Fruit fly (Drosophila melanogaster) whole organism, embryonic: ENCODE data around the gene CNMa.

Experiments used
- Bgb ChIP-seq: fragments of 200-800 bp; sonication (Bioruptor generic); IDR thresholded peaks from 2 replicates; pipeline ENCODE4 v1.3.6; 2022; ENCODE audit warnings: missing biosample characterization, missing genetic modification characterization; ENCODE audit not compliant: partially characterized antibody
- CG11723 ChIP-seq: fragments of 200-800 bp; sonication (Bioruptor generic); optimal IDR thresholded peaks from 2 replicates; lab custom pipeline; 2017; ENCODE audit warnings: missing biosample characterization, mild to moderate bottlenecking, missing genetic modification characterization
- CG13424 ChIP-seq: fragments of 200-800 bp; sonication (Bioruptor generic); optimal IDR thresholded peaks from 2 replicates; lab custom pipeline; 2019; ENCODE audit warnings: missing biosample characterization, mild to moderate bottlenecking, missing genetic modification characterization, moderate library complexity
- CG14014 ChIP-seq: fragments of 200-800 bp; sonication (Bioruptor generic); IDR thresholded peaks from 2 replicates; pipeline ENCODE4 v1.3.6; 2022; ENCODE audit warnings: missing biosample characterization, missing genetic modification characterization
- CG14965 ChIP-seq: fragments of 200-800 bp; sonication (Bioruptor generic); optimal IDR thresholded peaks from 2 replicates; lab custom pipeline; 2016; ENCODE audit warnings: missing biosample characterization, missing genetic modification characterization, borderline replicate concordance
- CG15514 ChIP-seq: fragments of 200-800 bp; sonication (Bioruptor generic); optimal IDR thresholded peaks from 3 replicates; lab custom pipeline; 2017; ENCODE audit warnings: missing biosample characterization, missing genetic modification characterization, mild to moderate bottlenecking, moderate library complexity, missing genetic modification reagents
- CG17186 ChIP-seq: fragments of 200-800 bp; sonication (Bioruptor generic); optimal IDR thresholded peaks from 3 replicates; lab custom pipeline; 2017; ENCODE audit warnings: missing biosample characterization, missing genetic modification reagents, missing genetic modification characterization
- CG17361 ChIP-seq: fragments of 200-800 bp; sonication (Bioruptor generic); IDR thresholded peaks from 3 replicates; pipeline ENCODE4 v1.3.6; 2022; ENCODE audit warnings: missing biosample characterization, missing genetic modification characterization
- CG17568 ChIP-seq: fragments of 200-800 bp; sonication (Bioruptor generic); optimal IDR thresholded peaks from 2 replicates; lab custom pipeline; 2018; ENCODE audit warnings: missing biosample characterization, mild to moderate bottlenecking, missing genetic modification characterization, moderate library complexity
- CG17912 ChIP-seq: fragments of 200-800 bp; sonication (Bioruptor generic); optimal IDR thresholded peaks from 2 replicates; lab custom pipeline; 2018; ENCODE audit warnings: missing biosample characterization, mild to moderate bottlenecking, missing genetic modification characterization
- CG2129 ChIP-seq: fragments of 200-800 bp; sonication (Bioruptor generic); IDR thresholded peaks from 2 replicates; pipeline ENCODE4 v1.3.6; 2022; ENCODE audit warnings: missing biosample characterization, missing genetic modification characterization; ENCODE audit not compliant: partially characterized antibody
- CG33557 ChIP-seq: fragments of 200-800 bp; sonication (Bioruptor generic); optimal IDR thresholded peaks from 2 replicates; lab custom pipeline; 2019; ENCODE audit warnings: missing biosample characterization, mild to moderate bottlenecking, missing genetic modification characterization, moderate library complexity
- CG34422 ChIP-seq: fragments of 200-800 bp; sonication (Bioruptor generic); IDR thresholded peaks from 3 replicates; pipeline ENCODE4 v1.3.6; 2022; ENCODE audit warnings: missing biosample characterization, missing genetic modification characterization
- CG4617 ChIP-seq: fragments of 200-800 bp; sonication (Bioruptor generic); optimal IDR thresholded peaks from 3 replicates; lab custom pipeline; 2016; ENCODE audit warnings: missing biosample characterization, missing genetic modification characterization, borderline replicate concordance
- CG6254 ChIP-seq: fragments of 200-800 bp; sonication (Bioruptor generic); optimal IDR thresholded peaks from 3 replicates; lab custom pipeline; 2017; ENCODE audit warnings: mild to moderate bottlenecking, missing biosample characterization, missing genetic modification reagents, missing genetic modification characterization
- CG6683 ChIP-seq: fragments of 200-800 bp; sonication (Bioruptor generic); optimal IDR thresholded peaks from 2 replicates; lab custom pipeline; 2017; ENCODE audit warnings: missing biosample characterization, mild to moderate bottlenecking, missing genetic modification characterization, missing genetic modification reagents
- CG7839 ChIP-seq: fragments of 200-800 bp; sonication (Bioruptor generic); optimal IDR thresholded peaks from 3 replicates; lab custom pipeline; 2018; ENCODE audit warnings: missing biosample characterization, mild to moderate bottlenecking, missing genetic modification characterization, moderate library complexity
- CG8478 ChIP-seq: fragments of >200 bp; optimal IDR thresholded peaks from 2 replicates; lab custom pipeline; 2018
- CG8765 ChIP-seq: fragments of 200-800 bp; sonication (Bioruptor generic); IDR thresholded peaks from 2 replicates; pipeline ENCODE4 v1.3.6; 2022; ENCODE audit warnings: missing biosample characterization, missing genetic modification characterization
- Jarid2 ChIP-seq: fragments of 200-800 bp; sonication (Bioruptor generic); optimal IDR thresholded peaks from 3 replicates; lab custom pipeline; 2017; ENCODE audit warnings: mild to moderate bottlenecking, missing biosample characterization, missing genetic modification reagents, missing genetic modification characterization
- MESR4 ChIP-seq: fragments of 200-800 bp; sonication (Bioruptor generic); optimal IDR thresholded peaks from 2 replicates; lab custom pipeline; 2018; ENCODE audit warnings: missing biosample characterization, mild to moderate bottlenecking, missing genetic modification characterization, moderate library complexity
- Stat92E ChIP-seq, 3 experiments: fragments of >200 bp in 2 of 3; fragments of 200-800 bp in 1 of 3; sonication (Bioruptor generic) in 1 of 3; optimal IDR thresholded peaks; 2 replicates each; lab custom pipeline; 2017 to 2019; ENCODE audit warnings: missing biosample characterization in 3 of 3, missing genetic modification characterization in 3 of 3, mild to moderate bottlenecking in 1 of 3, moderate library complexity in 1 of 3
- YL-1 ChIP-seq: fragments of 200-800 bp; sonication (Bioruptor generic); optimal IDR thresholded peaks from 3 replicates; lab custom pipeline; 2017; ENCODE audit warnings: missing biosample characterization, mild to moderate bottlenecking, missing genetic modification characterization
- bigmax ChIP-seq: fragments of 200-800 bp; sonication (Bioruptor generic); optimal IDR thresholded peaks from 2 replicates; lab custom pipeline; 2018; ENCODE audit warnings: missing biosample characterization, mild to moderate bottlenecking, missing genetic modification characterization
- croc ChIP-seq: fragments of 200-800 bp; sonication (Bioruptor generic); conservative IDR thresholded peaks from 3 replicates; pipeline ENCODE4 v1.3.6; 2022; ENCODE audit warnings: missing biosample characterization, missing genetic modification characterization
- dm ChIP-seq: fragments of 200-800 bp; sonication (Bioruptor generic); optimal IDR thresholded peaks from 3 replicates; lab custom pipeline; 2016; ENCODE audit warnings: missing biosample characterization, missing genetic modification characterization
- fd64A ChIP-seq: fragments of 200-800 bp; sonication (Bioruptor generic); optimal IDR thresholded peaks from 3 replicates; lab custom pipeline; 2018; ENCODE audit warnings: missing biosample characterization, mild to moderate bottlenecking, missing genetic modification characterization
- fu2 ChIP-seq: fragments of 200-800 bp; sonication (Bioruptor generic); optimal IDR thresholded peaks from 2 replicates; lab custom pipeline; 2016; ENCODE audit warnings: missing biosample characterization, missing genetic modification characterization
- hth ChIP-seq: fragments of >200 bp; optimal IDR thresholded peaks from 2 replicates; lab custom pipeline; 2017; ENCODE audit warnings: inconsistent platforms
- kay ChIP-seq: fragments of 200-800 bp; sonication (Bioruptor generic); optimal IDR thresholded peaks from 2 replicates; lab custom pipeline; 2016; ENCODE audit warnings: missing biosample characterization, missing genetic modification characterization
- lbe ChIP-seq: fragments of 200-800 bp; sonication (Bioruptor generic); optimal IDR thresholded peaks from 2 replicates; lab custom pipeline; 2016; ENCODE audit warnings: missing biosample characterization, mild to moderate bottlenecking, missing genetic modification characterization
- maf-S ChIP-seq: fragments of 200-800 bp; sonication (Bioruptor generic); optimal IDR thresholded peaks from 2 replicates; lab custom pipeline; 2016; ENCODE audit warnings: missing biosample characterization, missing genetic modification characterization
- nerfin-2 ChIP-seq: fragments of 200-800 bp; sonication (Bioruptor generic); IDR thresholded peaks from 2 replicates; pipeline ENCODE4 v1.3.6; 2022; ENCODE audit warnings: missing biosample characterization, missing genetic modification characterization; ENCODE audit not compliant: partially characterized antibody
- prd ChIP-seq, 3 experiments: fragments of >200 bp in 2 of 3; fragments of 200-800 bp in 1 of 3; sonication (Bioruptor generic) in 1 of 3; optimal IDR thresholded peaks in 2 of 3; IDR thresholded peaks in 1 of 3; 2 replicates in 2 of 3; 3 replicates in 1 of 3; pipeline versions ENCODE4 v1.3.6 to Lab custom; 2017 to 2022; ENCODE audit warnings: missing biosample characterization in 1 of 3, missing genetic modification characterization in 1 of 3
- run ChIP-seq: fragments of 200-800 bp; sonication (Bioruptor generic); optimal IDR thresholded peaks from 3 replicates; lab custom pipeline; 2018; ENCODE audit warnings: missing biosample characterization, mild to moderate bottlenecking, missing genetic modification characterization
- schlank ChIP-seq: fragments of 200-800 bp; sonication (Bioruptor generic); optimal IDR thresholded peaks from 2 replicates; lab custom pipeline; 2018; ENCODE audit warnings: missing biosample characterization, mild to moderate bottlenecking, missing genetic modification characterization
- slou ChIP-seq: fragments of 200-800 bp; sonication (Bioruptor generic); optimal IDR thresholded peaks from 3 replicates; lab custom pipeline; 2016; ENCODE audit warnings: missing biosample characterization, missing genetic modification characterization

The CNMa gene

DNA sequence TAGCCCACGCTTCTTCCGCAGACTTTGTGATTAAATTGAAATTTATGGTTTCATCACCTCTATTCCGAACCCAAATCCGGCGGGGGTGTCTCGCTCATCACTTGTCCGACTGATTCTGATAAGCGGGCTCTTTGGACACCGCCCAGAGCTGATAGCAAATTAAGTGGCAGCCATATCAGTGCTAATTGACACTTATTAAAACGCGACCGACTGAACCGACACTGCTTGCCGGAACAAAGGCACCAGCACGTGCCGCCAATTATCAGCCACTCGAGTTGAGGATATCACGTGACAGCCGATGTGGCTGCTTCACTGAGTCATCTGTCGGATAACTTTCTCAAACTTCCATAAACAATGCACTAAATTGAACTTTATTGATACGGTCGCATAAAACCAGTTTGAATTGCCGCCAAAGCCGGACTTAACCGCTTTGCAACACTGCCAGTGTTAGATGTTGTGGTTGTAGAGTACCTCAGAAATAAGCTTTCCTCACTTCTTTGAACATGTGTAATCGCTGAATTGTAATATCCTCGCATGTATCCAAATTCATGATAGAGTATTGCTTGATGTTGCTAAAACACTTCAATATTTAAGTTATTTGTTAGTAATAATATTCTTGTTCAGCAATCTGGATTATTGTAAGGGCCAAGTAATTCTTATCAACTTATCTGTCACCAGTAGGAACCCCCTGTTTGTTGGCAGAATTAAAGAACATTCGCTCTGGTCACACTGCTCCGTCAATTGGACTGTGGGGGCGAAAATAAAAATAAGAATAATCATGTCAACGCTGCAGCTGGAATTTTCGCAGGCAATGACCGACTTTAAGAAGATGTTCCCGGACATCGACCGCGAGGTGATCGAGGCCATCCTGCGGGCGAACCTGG, 1.3 kb upstream of the CNMa start, which contains the start of gene CG12024 (continued):
- TF ChIP-seq croc (peak; percentile 13; the same call in 1 of the 3 replicates), CG17361 (peak; percentile 87), CG7839 (tag; lab: Kevin White, UChicago) (peak; percentile 74), MESR4 (GFP tag; lab: Kevin White, UChicago) (peak; percentile 91), schlank (no peak), CG2129 (no peak), slou (GFP tag; lab: Kevin White, UChicago) (peak; percentile 62), lbe (peak; percentile 56), CG17186 (GFP tag; lab: Kevin White, UChicago) (peak; percentile 71), CG33557 (GFP tag; lab: Kevin White, UChicago) (peak; percentile 66), bigmax (GFP tag; lab: Kevin White, UChicago) (no peak), CG13424 (tag; lab: Kevin White, UChicago) (peak; percentile 83), CG8765 (GFP tag; lab: Robert Waterston, UW) (no peak; the same call in 1 of the 2 replicates), hth (lab: Kevin White, UChicago) (no peak), CG11723 (GFP tag; lab: Kevin White, UChicago) (no peak), CG8478 (lab: Kevin White, UChicago) (no peak), maf-S (GFP tag; lab: Kevin White, UChicago) (peak; percentile 70), CG17912 (peak; percentile 43), Stat92E (GFP tag; optimal IDR thresholded peaks at IDR 0.05; lab: Kevin White, UChicago) (no peak)

DNA sequence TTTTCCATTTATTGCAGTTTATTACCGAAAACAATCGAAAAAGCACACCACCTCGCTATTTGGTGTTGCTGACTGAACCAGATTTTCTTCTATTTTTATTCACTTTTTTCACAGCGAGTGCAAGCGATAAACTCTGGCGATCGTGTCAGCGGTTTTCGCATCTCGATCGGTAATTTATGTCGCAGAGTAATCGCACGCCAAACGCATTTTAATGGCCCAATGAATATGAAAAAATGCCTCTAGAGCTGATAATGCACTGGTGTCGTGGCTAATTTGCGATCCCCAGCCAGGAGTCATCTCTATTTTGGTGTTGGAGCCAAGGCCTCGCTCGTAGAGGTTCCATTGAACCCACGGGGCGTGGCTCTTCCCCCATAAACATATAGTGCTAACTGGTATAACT, 2.1 kb downstream of the CNMa start:
- no peak for TF ChIP-seq nerfin-2 (GFP tag; lab: Robert Waterston, UW)
- TF ChIP-seq Jarid2 (GFP tag; lab: Kevin White, UChicago), result no peak
- TF ChIP-seq CG6254 (GFP tag; lab: Kevin White, UChicago), result no peak
- TF ChIP-seq fd64A (GFP tag; lab: Kevin White, UChicago), result no peak
- TF ChIP-seq CG4617 (GFP tag; lab: Kevin White, UChicago), result no peak
- no peak for TF ChIP-seq fu2 (GFP tag; lab: Kevin White, UChicago)
- no peak for TF ChIP-seq dm (GFP tag; lab: Kevin White, UChicago)
- TF ChIP-seq YL-1, result no peak
- no peak for TF ChIP-seq CG15514 (GFP tag; lab: Kevin White, UChicago)
- no peak for TF ChIP-seq CG14965 (GFP tag; lab: Kevin White, UChicago)
- TF ChIP-seq, all 482 proteins: peak for 0

DNA sequence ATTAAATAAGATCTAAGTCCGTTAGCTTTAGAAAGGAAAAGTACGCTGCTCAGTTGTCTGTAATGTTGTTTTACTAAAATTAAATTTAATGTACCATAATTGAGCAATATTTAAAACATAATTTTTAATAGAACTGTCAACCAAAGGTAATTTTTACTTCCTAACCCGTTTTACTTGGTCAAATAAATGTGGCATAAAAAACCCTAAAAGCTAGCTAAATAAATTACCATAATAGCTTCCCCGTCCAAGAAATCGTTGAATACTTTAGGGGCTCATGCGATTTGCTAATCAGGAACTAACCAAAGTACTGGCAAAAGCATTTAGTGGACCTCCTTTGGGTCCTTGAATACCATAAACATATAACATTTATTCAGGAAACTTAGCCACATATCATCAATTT, 4.9 kb downstream of the CNMa start:
- no peak for TF ChIP-seq CG6683 (GFP tag; lab: Kevin White, UChicago)
- no peak for TF ChIP-seq CG17568 (GFP tag; lab: Kevin White, UChicago)
- TF ChIP-seq CG14014 (GFP tag; lab: Robert Waterston, UW), result no peak
- peak; percentile 18; the same call in 1 of the 2 replicates for TF ChIP-seq Bgb
- no peak for TF ChIP-seq run
- no peak for TF ChIP-seq kay (GFP tag; lab: Kevin White, UChicago)
- no peak for TF ChIP-seq CG34422 (GFP tag; lab: Robert Waterston, UW)
- TF ChIP-seq prd (optimal IDR thresholded peaks at IDR 0.05; lab: Kevin White, UChicago), result no peak
- TF ChIP-seq prd (GFP tag; IDR thresholded peaks at IDR 0.05; lab: Robert Waterston, UW), result no peak
